Worm (Caenorhabditis elegans): Measurements from ENCODE around the gene str-199.

str-199 gene

DNA sequence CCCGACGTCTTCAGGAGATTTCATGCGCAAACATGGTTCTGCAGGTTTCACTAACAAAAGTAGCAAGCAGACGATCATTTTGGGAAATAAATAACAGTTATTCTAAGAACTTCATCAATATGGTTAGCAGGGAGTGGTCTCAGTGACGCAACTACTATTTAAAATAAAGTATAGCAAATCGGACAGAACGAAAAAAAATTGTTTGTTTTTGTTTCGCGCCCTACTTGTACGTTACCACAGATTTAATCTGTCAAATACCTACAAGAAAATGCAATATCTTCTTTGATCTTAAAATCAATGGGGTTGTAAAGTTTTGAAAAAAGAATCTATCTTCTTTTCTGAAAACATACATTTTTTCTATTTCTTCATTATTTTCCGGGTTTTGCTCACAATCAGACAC lies 8.6 kb upstream of the str-199 start, which contains the start of gene srz-96:
Gene srz-96, plus strand, starts transcription at position 301 of the 400 bp plus-strand sequence.
- TF ChIP-seq K02D7.2 (tag; optimal IDR thresholded peaks at IDR 0.05) (no peak), unc-86 (tag; optimal IDR thresholded peaks at IDR 0.05) (no peak), fkh-6 (tag; optimal IDR thresholded peaks at IDR 0.05) (no peak), pha-2 (tag; optimal IDR thresholded peaks at IDR 0.05) (no peak), lim-6 (tag; optimal IDR thresholded peaks at IDR 0.05) (no peak), hlh-30 (tag; optimal IDR thresholded peaks at IDR 0.05; ENCODE audit: insufficient read depth) (no peak), sdc-2 (tag; optimal IDR thresholded peaks at IDR 0.05) (no peak), sox-4 (tag; optimal IDR thresholded peaks at IDR 0.05) (no peak), eyg-1 (tag; optimal IDR thresholded peaks at IDR 0.05) (no peak), ceh-19 (GFP tag; optimal IDR thresholded peaks at IDR 0.05) (no peak), ceh-48 (tag; optimal IDR thresholded peaks at IDR 0.05) (no peak), pat-9 (tag; optimal IDR thresholded peaks at IDR 0.05) (no peak)

DNA sequence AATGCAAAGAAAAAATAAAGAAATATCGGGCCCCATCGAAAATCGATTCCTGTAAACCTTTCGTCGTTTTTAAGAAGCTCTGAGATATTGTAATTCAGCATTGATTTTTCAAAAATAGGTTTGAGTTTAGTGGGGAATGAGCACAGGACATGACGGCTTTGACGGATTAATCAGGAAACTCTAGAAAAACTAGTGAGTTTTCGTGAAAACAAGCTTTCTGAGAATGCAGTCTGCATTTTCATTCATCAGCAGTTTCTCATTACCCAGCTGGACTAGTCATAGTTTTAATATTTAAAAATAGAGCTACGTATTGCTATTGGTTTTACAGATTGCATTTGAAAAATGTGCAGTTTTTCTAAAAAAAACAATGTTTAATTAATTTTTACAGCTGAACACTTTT lies 1.9 kb upstream of the str-199 start, which contains the start of gene srz-47:
Gene srz-47, minus strand, starts transcription at position 101 of the 400 bp plus-strand sequence.
- TF ChIP-seq tbx-2 (tag; optimal IDR thresholded peaks at IDR 0.05) (no peak), ama-1 (optimal IDR thresholded peaks at IDR 0.05) (no peak), npax-4 (tag; optimal IDR thresholded peaks at IDR 0.05) (no peak)

DNA sequence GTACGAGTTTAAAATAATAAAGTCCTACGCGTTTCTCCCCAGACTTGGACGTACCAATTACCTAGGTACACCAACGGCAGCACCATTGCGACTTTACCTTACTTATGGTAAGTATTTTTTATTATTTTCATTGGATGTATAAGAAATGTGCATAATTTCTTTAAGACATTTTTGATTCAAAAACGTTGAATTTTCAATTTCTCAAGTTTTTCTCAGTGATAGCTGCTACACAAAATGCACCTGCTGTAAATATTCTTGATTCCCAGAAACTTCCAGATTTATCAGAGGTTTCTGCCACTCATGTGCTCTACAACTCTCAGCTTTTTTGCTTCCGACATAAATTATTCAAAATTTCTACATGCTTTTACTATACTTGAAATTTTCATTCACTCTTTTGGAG lies 8.3 kb downstream of the str-199 start, which contains the start of gene srh-159:
Gene srh-159, plus strand, starts transcription at position 301 of the 400 bp plus-strand sequence.
- TF ChIP-seq mec-3 (tag; optimal IDR thresholded peaks at IDR 0.05; ENCODE audit: borderline replicate concordance): no peak
- no peak for TF ChIP-seq lin-11 (tag; optimal IDR thresholded peaks at IDR 0.05)
- no peak for TF ChIP-seq che-1 (tag; optimal IDR thresholded peaks at IDR 0.05)
- no peak for TF ChIP-seq npax-4 (tag; optimal IDR thresholded peaks at IDR 0.05)
- no peak for TF ChIP-seq hlh-6 (tag; optimal IDR thresholded peaks at IDR 0.05)

DNA sequence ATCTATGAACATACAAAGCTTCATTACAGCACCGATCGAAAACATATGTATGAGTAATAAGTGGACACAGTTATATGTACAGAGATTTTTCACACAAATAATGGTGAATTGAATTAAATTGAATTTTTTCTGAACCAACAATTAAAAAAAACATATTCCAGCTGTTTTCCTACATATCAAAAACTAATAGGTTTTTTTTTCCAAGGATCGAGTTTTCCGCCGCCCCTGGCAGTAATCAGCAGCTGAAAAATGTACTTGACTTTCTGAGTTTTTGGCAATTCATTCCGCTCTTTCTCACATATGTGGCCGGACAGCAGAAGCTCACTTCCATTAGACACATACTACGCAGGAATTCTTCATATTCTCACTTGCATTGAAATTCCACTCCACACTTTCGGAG lies 11.8 kb downstream of the str-199 start, which contains the start of gene srh-174:
Gene srh-174, plus strand, starts transcription at position 301 of the 400 bp plus-strand sequence.
- no peak for TF ChIP-seq sox-2 (GFP tag; IDR thresholded peaks at IDR 0.05)
- no peak for TF ChIP-seq pax-1 (tag; optimal IDR thresholded peaks at IDR 0.05)
- no peak for TF ChIP-seq ceh-22 (tag; optimal IDR thresholded peaks at IDR 0.05)
- no peak for TF ChIP-seq ceh-30 (tag; optimal IDR thresholded peaks at IDR 0.05)
- no peak for TF ChIP-seq hlh-8 (tag; optimal IDR thresholded peaks at IDR 0.05)
- no peak for TF ChIP-seq pat-9 (tag; optimal IDR thresholded peaks at IDR 0.05)
- no peak for TF ChIP-seq K09A11.1 (tag; optimal IDR thresholded peaks at IDR 0.05; ENCODE audit: insufficient read depth)
- TF ChIP-seq tbx-7 (tag; optimal IDR thresholded peaks at IDR 0.05): no peak
- no peak for TF ChIP-seq nfya-1 (tag; optimal IDR thresholded peaks at IDR 0.05)
- no peak for TF ChIP-seq pha-2 (tag; optimal IDR thresholded peaks at IDR 0.05)
- no peak for TF ChIP-seq unc-3 (GFP tag; conservative IDR thresholded peaks at IDR 0.05)
- TF ChIP-seq unc-3 (tag; optimal IDR thresholded peaks at IDR 0.05): no peak
- no peak for TF ChIP-seq ceh-31 (tag; optimal IDR thresholded peaks at IDR 0.05)
- TF ChIP-seq K02D7.2 (tag; optimal IDR thresholded peaks at IDR 0.05): no peak

DNA sequence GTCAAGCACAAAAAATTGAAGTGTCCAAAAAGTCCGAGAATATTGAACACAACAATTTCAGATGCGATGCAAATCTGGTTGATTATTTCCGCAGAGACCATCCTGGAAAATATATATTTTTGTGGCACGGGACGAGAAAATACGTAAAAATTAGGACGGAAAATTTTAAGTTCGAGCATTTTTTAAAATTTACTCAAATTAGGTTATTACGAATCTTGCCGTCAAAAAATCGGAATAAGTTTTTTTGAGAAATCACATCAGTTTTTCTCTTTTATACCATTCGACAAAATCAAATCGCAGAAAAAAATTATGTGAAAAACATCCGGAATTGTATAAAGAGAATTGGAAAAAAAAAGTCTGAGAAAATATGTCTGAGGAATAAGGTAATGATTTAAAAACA lies 12.3 kb downstream of the str-199 start, which contains the start of gene srsx-1:
Gene srsx-1, minus strand, starts transcription at position 101 of the 400 bp plus-strand sequence.
- no peak for TF ChIP-seq syd-9 (tag; optimal IDR thresholded peaks at IDR 0.05)
- TF ChIP-seq C38D4.7 (GFP tag; optimal IDR thresholded peaks at IDR 0.05): no peak
- no peak for TF ChIP-seq ttx-3 (tag; optimal IDR thresholded peaks at IDR 0.05)
- TF ChIP-seq K09A11.1 (tag; optimal IDR thresholded peaks at IDR 0.05; ENCODE audit: insufficient read depth): no peak
- no peak for TF ChIP-seq pag-3 (tag; optimal IDR thresholded peaks at IDR 0.05; ENCODE audit: borderline replicate concordance)
- TF ChIP-seq pat-9 (tag; optimal IDR thresholded peaks at IDR 0.05): no peak
- TF ChIP-seq rnt-1 (tag; optimal IDR thresholded peaks at IDR 0.05): no peak
- no peak for TF ChIP-seq tbx-7 (tag; optimal IDR thresholded peaks at IDR 0.05)
- no peak for TF ChIP-seq ama-1 (optimal IDR thresholded peaks at IDR 0.05)
- TF ChIP-seq ceh-24 (tag; optimal IDR thresholded peaks at IDR 0.05): no peak
- TF ChIP-seq fkh-6 (tag; optimal IDR thresholded peaks at IDR 0.05): no peak
- TF ChIP-seq ceh-9 (tag; optimal IDR thresholded peaks at IDR 0.05): no peak
- no peak for TF ChIP-seq pha-4 (tag; optimal IDR thresholded peaks at IDR 0.05)
- TF ChIP-seq ceh-30 (tag; optimal IDR thresholded peaks at IDR 0.05): no peak
- no peak for TF ChIP-seq madf-2 (tag; optimal IDR thresholded peaks at IDR 0.05)
- no peak for TF ChIP-seq dmd-4 (tag; optimal IDR thresholded peaks at IDR 0.05; ENCODE audit: borderline replicate concordance)
- no peak for TF ChIP-seq elt-2 (tag; optimal IDR thresholded peaks at IDR 0.05)

All from whole organism, late embryonic.